Worm (Caenorhabditis elegans): Measurements from ENCODE around the gene ctsa-4.1.

ctsa-4.1 gene

ce11 chrII:6331222-6331830, 35.5 kb upstream of the ctsa-4.1 start, which contains the start of gene set-4 (continued):
- TF ChIP-seq tbx-9 (tag; optimal IDR thresholded peaks at IDR 0.05; ENCODE audit: borderline replicate concordance), result no peak
- TF ChIP-seq hmg-20 (GFP tag; IDR thresholded peaks at IDR 0.05), result peak; percentile 79
- 0 out of 2 replicates have a peak, but pooled peaks have one; percentile 37 for TF ChIP-seq attf-3 (GFP tag; conservative IDR thresholded peaks at IDR 0.05)
- no peak for TF ChIP-seq nhr-27 (tag; optimal IDR thresholded peaks at IDR 0.05)
- peak; percentile 62 for TF ChIP-seq tbp1 (GFP tag; optimal IDR thresholded peaks at IDR 0.05)
- TF ChIP-seq sptf-2 (GFP tag; optimal IDR thresholded peaks at IDR 0.05), result no peak
- TF ChIP-seq F22D6.2 (tag; optimal IDR thresholded peaks at IDR 0.05), result peak; percentile 44
- TF ChIP-seq F33H1.4 (GFP tag; IDR thresholded peaks at IDR 0.05), result peak; percentile 78
- peak; percentile 2 for TF ChIP-seq unc-130 (GFP tag; optimal IDR thresholded peaks at IDR 0.05)
- peak; percentile 50; the same call in 1 of the 2 replicates for TF ChIP-seq ceh-91 (GFP tag; IDR thresholded peaks at IDR 0.05)
- TF ChIP-seq efl-1 (GFP tag; optimal IDR thresholded peaks at IDR 0.05), result peak; percentile 58
- TF ChIP-seq F23B12.7 (tag; optimal IDR thresholded peaks at IDR 0.05; ENCODE audit: insufficient read depth), result peak; percentile 85
- no peak for TF ChIP-seq T26A5.8 (tag; optimal IDR thresholded peaks at IDR 0.05)
- TF ChIP-seq snpc-1.1 (tag; optimal IDR thresholded peaks at IDR 0.05; ENCODE audit: insufficient read depth), result no peak
- TF ChIP-seq B0261.1 (tag; optimal IDR thresholded peaks at IDR 0.05), result no peak
- no peak for TF ChIP-seq mxl-1 (tag; optimal IDR thresholded peaks at IDR 0.05)
- peak; percentile 11 for TF ChIP-seq zim-3 (tag; optimal IDR thresholded peaks at IDR 0.05)
- peak; percentile 92 for TF ChIP-seq lin-40 (tag; optimal IDR thresholded peaks at IDR 0.05)
- TF ChIP-seq ceh-79 (tag; optimal IDR thresholded peaks at IDR 0.05), result no peak
- no peak for TF ChIP-seq hlh-26 (GFP tag; conservative IDR thresholded peaks at IDR 0.05)
- TF ChIP-seq ama-1 (optimal IDR thresholded peaks at IDR 0.05), result no peak
- no peak for TF ChIP-seq ama-1 (GFP tag; optimal IDR thresholded peaks at IDR 0.05)
- no peak for TF ChIP-seq ztf-22 (GFP tag; optimal IDR thresholded peaks at IDR 0.05)
- peak; percentile 62 for TF ChIP-seq xnd-1 (tag; optimal IDR thresholded peaks at IDR 0.05)
- TF ChIP-seq snpc-3.4 (tag; optimal IDR thresholded peaks at IDR 0.05), result no peak
- TF ChIP-seq lir-1 (GFP tag; conservative IDR thresholded peaks at IDR 0.05), result peak; percentile 60; the same call in 1 of the 2 replicates
- no peak for TF ChIP-seq Y79H2A.3 (GFP tag; conservative IDR thresholded peaks at IDR 0.05)
- TF ChIP-seq C17E4.6 (GFP tag; IDR thresholded peaks at IDR 0.05), result peak; percentile 42; the same call in 1 of the 2 replicates
- TF ChIP-seq rec-8 (tag; optimal IDR thresholded peaks at IDR 0.05), result no peak
- no peak for TF ChIP-seq Y53F4B.3 (GFP tag; IDR thresholded peaks at IDR 0.05)
- no peak for TF ChIP-seq F55B11.4 (tag; optimal IDR thresholded peaks at IDR 0.05; ENCODE audit: borderline replicate concordance, insufficient read depth)
- TF ChIP-seq repo-1 (tag; optimal IDR thresholded peaks at IDR 0.05), result peak; percentile 73
- no peak for TF ChIP-seq aptf-2 (GFP tag; conservative IDR thresholded peaks at IDR 0.05)
- TF ChIP-seq nhr-179 (tag; optimal IDR thresholded peaks at IDR 0.05), result no peak
- no peak for TF ChIP-seq sdz-38 (tag; optimal IDR thresholded peaks at IDR 0.05)
- TF ChIP-seq rcor-1 (GFP tag; IDR thresholded peaks at IDR 0.05), result peak; percentile 79
- no peak for TF ChIP-seq snpc-1.3 (tag; optimal IDR thresholded peaks at IDR 0.05; ENCODE audit: insufficient read depth)
- TF ChIP-seq B0336.3 (GFP tag; IDR thresholded peaks at IDR 0.05), result peak; percentile 89
- TF ChIP-seq atf-7 (tag; optimal IDR thresholded peaks at IDR 0.05), result peak; percentile 77
- no peak for TF ChIP-seq pha-4 (tag; optimal IDR thresholded peaks at IDR 0.05)
- TF ChIP-seq ceh-58 (GFP tag; IDR thresholded peaks at IDR 0.05), result no peak
- TF ChIP-seq bed-2 (GFP tag; IDR thresholded peaks at IDR 0.05), result no peak
- TF ChIP-seq bed-1 (GFP tag; IDR thresholded peaks at IDR 0.05), result no peak
- peak; percentile 96 for TF ChIP-seq zfh-2 (GFP tag; conservative IDR thresholded peaks at IDR 0.05)
- TF ChIP-seq let-607 (tag; optimal IDR thresholded peaks at IDR 0.05), result peak; percentile 53 to 72
- peak; percentile 95 for TF ChIP-seq attf-5 (GFP tag; optimal IDR thresholded peaks at IDR 0.05)
- peak; percentile 73 for TF ChIP-seq chd-7 (tag; optimal IDR thresholded peaks at IDR 0.05)
